Fruit fly (Drosophila melanogaster) whole organism, prepupa: ENCODE results near the gene CG42564.
A peak's percentile ranks its signal among the peaks of the same experiment; 100 is the strongest.

ENCODE experiments used
- CG16779 ChIP-seq: fragments of 200-800 bp; sonication (Bioruptor generic); optimal IDR thresholded peaks from 3 replicates; lab custom pipeline; 2017; ENCODE audit warnings: missing biosample characterization, mild to moderate bottlenecking, missing genetic modification characterization
- CG4318 ChIP-seq: fragments of 200-800 bp; sonication (Bioruptor generic); optimal IDR thresholded peaks from 3 replicates; lab custom pipeline; 2017; ENCODE audit warnings: missing biosample characterization, mild to moderate bottlenecking, missing genetic modification characterization
- Ets21C ChIP-seq: fragments of 200-800 bp; sonication (Bioruptor generic); optimal IDR thresholded peaks from 3 replicates; lab custom pipeline; 2016; ENCODE audit warnings: missing biosample characterization, missing genetic modification characterization
- Lpt ChIP-seq: fragments of 200-800 bp; sonication (Bioruptor generic); optimal IDR thresholded peaks from 3 replicates; lab custom pipeline; 2016; ENCODE audit warnings: missing biosample characterization, missing genetic modification characterization

- TF ChIP-seq Lpt (GFP tag; lab: Kevin White, UChicago) (peak; percentile 71), CG4318 (GFP tag; lab: Kevin White, UChicago) (peak; percentile 79), Ets21C (GFP tag; lab: Kevin White, UChicago) (peak; percentile 73), CG16779 (tag; lab: Kevin White, UChicago) (no peak)
Measured at dm6 chr3R:6353624-6354352, 20.5 kb upstream of the CG42564 start.
